Fruit fly (Drosophila melanogaster): Measurements from ENCODE around the gene Ir67b.

Ir67b gene

DNA sequence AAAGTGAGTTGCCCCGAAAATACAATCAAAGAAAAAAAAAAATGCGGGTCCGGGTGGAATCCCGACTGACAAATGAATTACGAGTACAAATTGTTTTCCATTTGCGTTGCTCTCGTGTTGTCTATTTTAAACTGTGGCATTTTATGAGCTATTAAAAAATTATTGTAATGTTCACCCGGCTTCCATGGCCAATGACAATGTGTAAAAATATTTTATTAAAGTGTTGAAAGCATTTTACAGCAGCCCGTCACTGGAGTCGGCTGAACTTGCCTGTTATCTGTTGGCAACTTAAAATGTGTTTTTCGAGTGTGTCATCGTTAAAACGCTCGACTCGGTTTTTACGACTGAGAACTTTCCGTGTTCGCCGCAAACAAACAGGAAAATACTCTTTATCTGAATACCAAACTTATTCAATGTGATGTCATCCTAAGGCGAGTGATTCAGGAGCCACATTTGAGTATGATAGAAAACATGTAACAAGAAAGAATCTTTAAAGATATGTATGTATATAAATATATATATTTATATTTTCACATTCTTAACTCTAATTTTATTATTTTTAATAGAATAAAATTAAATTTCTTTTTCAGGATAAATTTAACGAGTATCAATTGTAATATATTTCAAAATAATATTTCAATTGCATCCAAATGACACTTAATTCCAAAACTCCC, 39.1 kb downstream of the Ir67b start:
- no peak for TF ChIP-seq pan (optimal IDR thresholded peaks at IDR 0.05)
- no peak for TF ChIP-seq psq (optimal IDR thresholded peaks at IDR 0.05)
- TF ChIP-seq Dll (optimal IDR thresholded peaks at IDR 0.05): no peak
- TF ChIP-seq EcR (GFP tag; optimal IDR thresholded peaks at IDR 0.05): no peak

- TF ChIP-seq EcR (GFP tag; optimal IDR thresholded peaks at IDR 0.05): no peak
- TF ChIP-seq usp (GFP tag; optimal IDR thresholded peaks at IDR 0.05): no peak
- TF ChIP-seq pan (optimal IDR thresholded peaks at IDR 0.05): no peak
- TF ChIP-seq CG8478 (optimal IDR thresholded peaks at IDR 0.05): no peak
Observed at dm6 chr3L:10392049-10392448, 39.7 kb downstream of the Ir67b start.

DNA sequence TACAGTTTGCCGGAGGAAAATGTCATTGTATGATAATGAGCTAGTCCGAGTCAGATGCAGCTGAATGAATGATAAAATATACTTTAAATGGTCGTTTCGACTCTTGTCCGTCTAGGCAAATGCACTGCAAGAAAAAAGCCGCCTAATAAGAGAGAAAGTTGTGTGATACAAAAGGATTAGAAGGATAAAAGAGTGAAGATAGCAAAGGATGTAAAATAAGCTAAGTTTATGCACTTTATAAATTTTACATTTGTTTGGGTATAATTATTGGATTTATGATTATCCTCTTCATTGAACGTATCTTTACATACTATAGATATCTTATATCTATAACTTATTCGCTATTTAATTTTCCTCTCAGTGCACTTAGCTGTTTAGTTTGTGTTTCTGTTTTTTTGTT, 40.8 kb downstream of the Ir67b start:
- TF ChIP-seq psq (optimal IDR thresholded peaks at IDR 0.05): no peak
- TF ChIP-seq Dll (optimal IDR thresholded peaks at IDR 0.05): no peak

DNA sequence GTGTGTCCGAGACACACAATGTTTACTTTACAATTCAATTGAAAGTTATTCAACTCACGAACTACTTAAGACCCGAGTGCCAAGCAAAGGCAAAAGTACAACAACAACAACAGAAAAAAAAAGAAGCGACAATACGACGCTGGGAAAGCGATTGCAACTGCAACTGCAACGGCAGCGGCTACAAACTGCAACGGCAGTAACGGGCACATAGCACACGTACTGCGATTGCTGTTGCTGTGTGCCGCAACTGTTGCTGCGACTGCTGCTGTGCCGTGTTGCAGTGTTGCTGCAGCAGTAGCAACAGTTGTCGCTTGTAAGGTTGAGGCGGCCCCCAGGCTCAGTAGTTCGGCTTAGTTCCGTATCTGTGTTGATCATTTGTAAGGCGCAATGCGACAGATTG, 41.9 kb downstream of the Ir67b start:
- TF ChIP-seq CG8478 (optimal IDR thresholded peaks at IDR 0.05) (no peak), Dll (optimal IDR thresholded peaks at IDR 0.05) (no peak), pan (optimal IDR thresholded peaks at IDR 0.05) (no peak), EcR (GFP tag; optimal IDR thresholded peaks at IDR 0.05) (no peak), usp (GFP tag; optimal IDR thresholded peaks at IDR 0.05) (no peak), psq (optimal IDR thresholded peaks at IDR 0.05) (no peak)

- TF ChIP-seq pan (optimal IDR thresholded peaks at IDR 0.05) (no peak), CG8478 (optimal IDR thresholded peaks at IDR 0.05) (no peak)
Observed at dm6 chr3L:10389143-10389542, 42.6 kb downstream of the Ir67b start.

DNA sequence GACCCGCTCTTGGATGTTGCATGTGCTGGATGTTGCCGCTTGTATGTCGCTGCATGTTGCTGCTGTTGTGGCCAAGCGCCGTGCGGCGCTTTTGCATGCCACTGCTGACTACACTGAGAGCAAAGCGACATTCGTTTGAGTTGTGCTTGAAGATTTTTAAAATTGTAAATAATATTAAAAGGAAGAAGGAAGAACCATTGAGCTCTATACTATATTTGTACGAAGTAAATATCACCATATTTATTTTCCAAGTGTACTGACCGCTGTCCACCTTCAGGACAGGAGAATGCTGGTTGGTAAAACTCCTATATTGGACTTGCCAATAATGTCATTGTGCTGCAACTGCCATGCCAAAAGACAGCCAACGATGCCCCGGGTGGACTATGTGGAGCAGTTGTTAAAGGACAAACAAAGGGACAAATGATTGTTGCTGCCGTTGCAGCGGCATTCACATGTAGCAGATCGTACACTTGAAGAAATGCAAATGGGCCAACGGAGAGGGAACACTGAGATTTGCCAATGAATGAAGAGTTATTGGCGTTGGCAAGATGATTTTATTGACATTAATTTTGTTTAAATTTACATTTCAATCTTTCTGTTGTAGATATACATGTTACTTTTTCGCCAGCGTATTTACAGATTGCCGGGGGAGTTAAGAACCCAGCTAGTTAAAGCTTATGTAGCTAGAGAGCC, 44.4 kb downstream of the Ir67b start:
- TF ChIP-seq psq (optimal IDR thresholded peaks at IDR 0.05) (no peak), EcR (GFP tag; optimal IDR thresholded peaks at IDR 0.05) (peak in 1 of 2 experiments; percentile 14)

DNA sequence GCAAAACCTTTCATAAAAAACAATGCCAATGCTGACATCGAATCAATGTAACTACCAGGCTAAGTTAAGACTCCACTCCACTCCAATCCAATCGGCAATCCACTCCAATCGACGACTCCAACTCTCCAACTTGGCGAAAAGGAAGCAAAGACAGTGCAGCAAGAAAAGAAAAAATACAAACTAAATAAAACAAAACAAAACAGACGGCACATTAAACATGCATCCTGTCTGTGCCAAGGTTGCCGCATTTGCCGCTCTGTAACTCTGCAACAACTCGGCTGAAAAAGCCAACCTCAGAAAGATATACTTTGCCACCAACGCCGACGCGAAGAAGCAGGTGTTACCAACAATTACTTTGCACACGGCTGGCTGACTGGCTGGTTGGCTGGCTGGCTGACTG, 45.2 kb downstream of the Ir67b start:
- no peak for TF ChIP-seq Dll (optimal IDR thresholded peaks at IDR 0.05)
- TF ChIP-seq pan (optimal IDR thresholded peaks at IDR 0.05): no peak
- no peak for TF ChIP-seq psq (optimal IDR thresholded peaks at IDR 0.05)
- no peak for TF ChIP-seq usp (GFP tag; optimal IDR thresholded peaks at IDR 0.05)
- no peak for TF ChIP-seq CG8478 (optimal IDR thresholded peaks at IDR 0.05)
- TF ChIP-seq EcR (GFP tag; optimal IDR thresholded peaks at IDR 0.05): no peak

DNA sequence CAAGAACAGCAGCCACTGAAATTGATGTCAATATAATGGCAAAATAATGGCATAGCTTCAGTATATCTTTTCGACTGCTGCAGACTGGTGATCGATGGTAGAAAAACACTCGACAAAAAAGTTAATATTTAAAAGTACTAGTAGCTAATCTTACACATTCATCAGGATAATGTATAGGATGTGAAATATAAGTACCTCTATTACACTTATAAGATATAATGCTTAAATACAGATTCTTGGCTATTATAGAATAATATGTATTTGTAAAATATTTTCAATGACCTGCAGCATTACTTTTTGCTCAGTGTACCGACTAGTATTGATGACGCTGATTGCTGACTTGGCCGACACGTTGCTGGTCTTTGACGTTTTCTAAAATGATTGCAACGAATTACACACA, 45.6 kb downstream of the Ir67b start:
- TF ChIP-seq EcR (GFP tag; optimal IDR thresholded peaks at IDR 0.05) (no peak), psq (optimal IDR thresholded peaks at IDR 0.05) (no peak)

DNA sequence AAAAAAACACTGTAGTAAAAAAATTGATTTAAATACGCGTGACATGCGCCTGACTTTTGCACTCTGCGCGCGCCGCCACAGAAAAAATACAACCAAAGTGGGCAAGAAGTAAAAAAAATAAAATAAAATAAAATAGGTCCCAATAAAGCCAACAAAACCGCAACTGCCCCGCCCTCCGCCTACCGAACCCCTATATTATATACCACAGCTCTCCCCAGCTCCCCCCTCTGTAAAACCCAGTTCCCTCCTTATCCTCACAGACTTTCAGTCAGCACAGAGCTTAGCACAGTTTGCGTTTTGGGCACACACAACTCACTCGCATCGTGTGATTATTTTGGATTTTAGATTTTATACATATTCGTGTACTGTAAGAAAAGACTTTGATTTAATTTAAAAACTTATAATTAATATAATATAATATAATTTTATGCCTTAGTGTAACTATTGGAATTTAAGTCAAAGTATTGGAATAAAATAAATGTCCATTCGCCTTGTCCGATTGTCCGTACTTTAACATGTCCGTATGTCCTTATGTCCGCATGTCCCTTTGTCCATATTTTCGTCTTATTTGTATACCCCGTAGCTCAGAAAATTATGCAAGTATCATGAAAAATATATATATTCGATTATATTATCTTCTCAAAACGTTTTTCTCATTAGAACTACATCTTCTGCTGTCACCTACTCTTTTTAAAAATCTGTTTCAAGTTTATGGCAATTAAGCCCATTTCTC, 46.9 kb downstream of the Ir67b start:
- TF ChIP-seq usp (GFP tag; optimal IDR thresholded peaks at IDR 0.05) (no peak), Dll (optimal IDR thresholded peaks at IDR 0.05) (no peak), CG8478 (optimal IDR thresholded peaks at IDR 0.05) (no peak), pan (optimal IDR thresholded peaks at IDR 0.05) (no peak), psq (optimal IDR thresholded peaks at IDR 0.05) (no peak), EcR (GFP tag; optimal IDR thresholded peaks at IDR 0.05) (no peak)

dm6 chr3L:10382882-10383281, 48.9 kb downstream of the Ir67b start:
- TF ChIP-seq usp (GFP tag; optimal IDR thresholded peaks at IDR 0.05) (no peak), EcR (GFP tag; optimal IDR thresholded peaks at IDR 0.05) (no peak), pan (optimal IDR thresholded peaks at IDR 0.05) (no peak), psq (optimal IDR thresholded peaks at IDR 0.05) (no peak), CG8478 (optimal IDR thresholded peaks at IDR 0.05) (no peak), Dll (optimal IDR thresholded peaks at IDR 0.05) (no peak)

DNA sequence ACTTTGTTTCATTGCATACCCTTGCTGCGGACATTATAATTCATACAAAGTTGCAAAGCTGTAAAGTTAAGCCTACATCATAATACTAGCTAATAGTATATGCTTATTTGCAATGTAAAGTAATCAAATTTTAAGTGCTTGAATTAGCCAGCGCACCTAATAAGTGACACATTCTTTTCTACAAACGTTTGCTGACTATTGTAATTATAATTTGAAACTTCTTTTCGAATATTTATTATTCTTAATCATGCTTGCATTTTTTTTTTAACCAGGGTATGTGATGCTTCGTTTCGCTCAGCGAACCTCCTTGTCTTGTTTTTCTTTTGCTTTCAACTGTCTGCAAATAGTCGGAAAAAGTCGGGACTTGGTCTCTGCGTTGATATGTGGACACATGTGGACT, 49.9 kb downstream of the Ir67b start:
- TF ChIP-seq pan (optimal IDR thresholded peaks at IDR 0.05) (no peak), CG8478 (optimal IDR thresholded peaks at IDR 0.05) (no peak), psq (optimal IDR thresholded peaks at IDR 0.05) (no peak), Dll (optimal IDR thresholded peaks at IDR 0.05) (no peak), usp (GFP tag; optimal IDR thresholded peaks at IDR 0.05) (no peak), EcR (GFP tag; optimal IDR thresholded peaks at IDR 0.05) (no peak)

DNA sequence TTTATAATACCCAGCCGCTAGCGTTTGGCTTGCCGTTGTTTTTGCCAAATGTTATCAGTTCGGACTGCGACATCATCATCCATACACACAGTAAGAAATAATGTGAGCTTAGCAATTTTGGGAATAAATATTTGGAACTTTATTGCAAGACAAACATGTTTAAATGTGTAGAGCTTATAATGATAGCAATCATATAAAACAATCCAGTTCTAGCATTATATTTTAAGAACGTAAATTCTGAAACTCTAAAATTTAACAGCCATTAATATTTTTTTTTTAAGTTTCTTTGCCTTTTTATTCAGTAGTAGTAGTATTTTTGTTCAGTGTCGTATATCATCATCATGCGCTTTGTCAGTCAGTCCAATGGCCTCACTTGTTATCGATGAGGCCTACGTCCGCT, 50.5 kb downstream of the Ir67b start:
- TF ChIP-seq psq (optimal IDR thresholded peaks at IDR 0.05) (no peak), usp (GFP tag; optimal IDR thresholded peaks at IDR 0.05) (no peak), CG8478 (optimal IDR thresholded peaks at IDR 0.05) (no peak), Dll (optimal IDR thresholded peaks at IDR 0.05) (no peak), EcR (GFP tag; optimal IDR thresholded peaks at IDR 0.05) (no peak), pan (optimal IDR thresholded peaks at IDR 0.05) (no peak)

All from whole organism.